Worm (Caenorhabditis elegans): ENCODE results near the gene F59E12.8.
A peak's percentile ranks its signal among the peaks of the same experiment; 100 is the strongest.

The F59E12.8 gene

ce11 chrII:5593377-5593932 lies 43.3 kb downstream of the F59E12.8 start, which contains the start of gene cdc-14:
Gene cdc-14, minus strand, starts transcription at chrII:5593427.
- peak; percentile 74 for TF ChIP-seq mcd-1 (GFP tag; IDR thresholded peaks at IDR 0.05)
- TF ChIP-seq ceh-91 (GFP tag; IDR thresholded peaks at IDR 0.05), result no peak
- peak; percentile 36 for TF ChIP-seq lin-54 (GFP tag; optimal IDR thresholded peaks at IDR 0.05)
- TF ChIP-seq ceh-100 (GFP tag; IDR thresholded peaks at IDR 0.05), result peak; percentile 52; the same call in 1 of the 2 replicates
- no peak for TF ChIP-seq attf-6 (GFP tag; IDR thresholded peaks at IDR 0.05)
- TF ChIP-seq bed-2 (GFP tag; IDR thresholded peaks at IDR 0.05), result no peak
- no peak for TF ChIP-seq nfyb-1 (GFP tag; IDR thresholded peaks at IDR 0.05)
- TF ChIP-seq ztf-18 (tag; optimal IDR thresholded peaks at IDR 0.05), result no peak
- peak; percentile 32 for TF ChIP-seq ZK185.1 (tag; optimal IDR thresholded peaks at IDR 0.05; ENCODE audit: poor library complexity, severe bottlenecking)
- TF ChIP-seq snpc-4 (GFP tag; optimal IDR thresholded peaks at IDR 0.05), result no peak
- TF ChIP-seq snpc-4 (tag; optimal IDR thresholded peaks at IDR 0.05), result peak in 3 of 4 experiments; percentile 38 to 67 (median 67)
- peak; percentile 46 for TF ChIP-seq ceh-27 (GFP tag; optimal IDR thresholded peaks at IDR 0.05)
- TF ChIP-seq somi-1 (GFP tag; optimal IDR thresholded peaks at IDR 0.05), result peak; percentile 57
- peak; percentile 29 for TF ChIP-seq ztf-26 (tag; optimal IDR thresholded peaks at IDR 0.05)
- TF ChIP-seq chd-7 (tag; optimal IDR thresholded peaks at IDR 0.05), result peak; percentile 11
- no peak for TF ChIP-seq nhr-90 (tag; optimal IDR thresholded peaks at IDR 0.05)
- no peak for TF ChIP-seq B0336.3 (GFP tag; IDR thresholded peaks at IDR 0.05)
- peak; percentile 16 for TF ChIP-seq K12H6.12 (tag; optimal IDR thresholded peaks at IDR 0.05)
- peak; percentile 24 for TF ChIP-seq lin-40 (tag; optimal IDR thresholded peaks at IDR 0.05)
- TF ChIP-seq F23B12.7 (tag; optimal IDR thresholded peaks at IDR 0.05; ENCODE audit: insufficient read depth), result no peak
- peak; percentile 50; the same call in 1 of the 2 replicates for TF ChIP-seq K11D2.4 (GFP tag; IDR thresholded peaks at IDR 0.05)
- no peak for TF ChIP-seq egl-18 (GFP tag; IDR thresholded peaks at IDR 0.05)
- TF ChIP-seq attf-5 (GFP tag; optimal IDR thresholded peaks at IDR 0.05), result peak; percentile 90
- peak; percentile 65 for TF ChIP-seq hmg-1.2 (GFP tag; IDR thresholded peaks at IDR 0.05)
- no peak for TF ChIP-seq snpc-1.1 (tag; optimal IDR thresholded peaks at IDR 0.05; ENCODE audit: insufficient read depth)
- peak; percentile 34 for TF ChIP-seq akir-1 (GFP tag; optimal IDR thresholded peaks at IDR 0.05)
- no peak for TF ChIP-seq hmg-20 (GFP tag; IDR thresholded peaks at IDR 0.05)
- no peak for TF ChIP-seq pha-4 (tag; optimal IDR thresholded peaks at IDR 0.05)
- TF ChIP-seq sea-2 (GFP tag; IDR thresholded peaks at IDR 0.05), result no peak
- peak; percentile 70 for TF ChIP-seq dox-1 (GFP tag; IDR thresholded peaks at IDR 0.05)
- no peak for TF ChIP-seq madf-8 (GFP tag; conservative IDR thresholded peaks at IDR 0.05)
- peak; percentile 67; the same call in 1 of the 2 replicates for TF ChIP-seq zfh-2 (GFP tag; conservative IDR thresholded peaks at IDR 0.05)
- TF ChIP-seq nhr-80 (tag; optimal IDR thresholded peaks at IDR 0.05), result peak; percentile 61
- TF ChIP-seq nfya-2 (GFP tag; IDR thresholded peaks at IDR 0.05), result no peak
- TF ChIP-seq F57A8.1 (GFP tag; optimal IDR thresholded peaks at IDR 0.05), result no peak
- TF ChIP-seq let-607 (tag; optimal IDR thresholded peaks at IDR 0.05), result no peak
- TF ChIP-seq cebp-1 (GFP tag; IDR thresholded peaks at IDR 0.05), result no peak
- TF ChIP-seq cebp-1 (tag; optimal IDR thresholded peaks at IDR 0.05), result peak; percentile 76

ce11 chrII:5592857-5593256 lies 43.9 kb downstream of the F59E12.8 start:
- no peak for TF ChIP-seq Y79H2A.3 (GFP tag; conservative IDR thresholded peaks at IDR 0.05)
- TF ChIP-seq ztf-3 (GFP tag; optimal IDR thresholded peaks at IDR 0.05), result no peak
- TF ChIP-seq madf-10 (tag; optimal IDR thresholded peaks at IDR 0.05), result no peak
- TF ChIP-seq ztf-26 (tag; optimal IDR thresholded peaks at IDR 0.05), result no peak
